Fruit fly (Drosophila melanogaster) whole organism, embryonic: ENCODE data around the gene CG32816.

ENCODE experiments used
- ATbp ChIP-seq: fragments of 200-800 bp; sonication (Bioruptor generic); optimal IDR thresholded peaks from 2 replicates; lab custom pipeline; 2017; ENCODE audit warnings: missing biosample characterization, mild to moderate bottlenecking, missing genetic modification characterization, missing genetic modification reagents
- Adf1 ChIP-seq: fragments of 200-800 bp; sonication (Bioruptor generic); IDR thresholded peaks from 2 replicates; pipeline ENCODE4 v1.3.6; 2022; ENCODE audit warnings: missing biosample characterization, missing genetic modification characterization
- Aef1 ChIP-seq: fragments of 200-800 bp; sonication (Bioruptor generic); IDR thresholded peaks from 3 replicates; pipeline ENCODE4 v1.3.6; 2022; ENCODE audit warnings: missing biosample characterization, missing genetic modification characterization
- BEAF-32 ChIP-seq: fragments of 200-800 bp; sonication (Bioruptor generic); optimal IDR thresholded peaks from 3 replicates; lab custom pipeline; 2017; ENCODE audit warnings: missing biosample characterization, missing genetic modification characterization, mild to moderate bottlenecking, moderate library complexity, missing genetic modification reagents
- CG10366 ChIP-seq: fragments of 200-800 bp; sonication (Bioruptor generic); IDR thresholded peaks from 2 replicates; pipeline ENCODE4 v1.3.6; 2022; ENCODE audit warnings: missing biosample characterization, missing genetic modification characterization
- CG10543 ChIP-seq: fragments of 200-800 bp; sonication (Bioruptor generic); optimal IDR thresholded peaks from 3 replicates; lab custom pipeline; 2017; ENCODE audit warnings: missing biosample characterization, mild to moderate bottlenecking, missing genetic modification characterization, moderate library complexity
- CG16815 ChIP-seq: fragments of 200-800 bp; sonication (Bioruptor generic); optimal IDR thresholded peaks from 3 replicates; lab custom pipeline; 2017; ENCODE audit warnings: missing biosample characterization, mild to moderate bottlenecking, missing genetic modification characterization
- CG17829 ChIP-seq: fragments of 200-800 bp; optimal IDR thresholded peaks from 2 replicates; lab custom pipeline; 2019; ENCODE audit warnings: missing biosample characterization, mild to moderate bottlenecking, missing genetic modification characterization, moderate library complexity
- CG2116 ChIP-seq: fragments of 200-800 bp; sonication (Bioruptor generic); optimal IDR thresholded peaks from 3 replicates; lab custom pipeline; 2018; ENCODE audit warnings: missing biosample characterization, mild to moderate bottlenecking, missing genetic modification characterization
- CG2202 ChIP-seq: fragments of 200-800 bp; sonication (Bioruptor generic); optimal IDR thresholded peaks from 2 replicates; lab custom pipeline; 2018; ENCODE audit warnings: missing biosample characterization, mild to moderate bottlenecking, missing genetic modification characterization
- CG30431 ChIP-seq: fragments of 200-800 bp; sonication (Bioruptor generic); optimal IDR thresholded peaks from 2 replicates; lab custom pipeline; 2017; ENCODE audit warnings: missing biosample characterization, missing genetic modification characterization
- CG32772 ChIP-seq: fragments of 200-800 bp; sonication (Bioruptor generic); IDR thresholded peaks from 2 replicates; pipeline ENCODE4 v1.3.6; 2022; ENCODE audit warnings: missing biosample characterization, missing genetic modification characterization
- CG3407 ChIP-seq: fragments of 200-800 bp; sonication (Bioruptor generic); optimal IDR thresholded peaks from 2 replicates; lab custom pipeline; 2018; ENCODE audit warnings: missing biosample characterization, mild to moderate bottlenecking, missing genetic modification characterization
- CG4282 ChIP-seq: fragments of 200-800 bp; sonication (Bioruptor generic); optimal IDR thresholded peaks from 2 replicates; lab custom pipeline; 2016; ENCODE audit warnings: missing biosample characterization, missing genetic modification characterization
- CG4820 ChIP-seq: fragments of 200-800 bp; sonication (Bioruptor generic); optimal IDR thresholded peaks from 3 replicates; lab custom pipeline; 2016; ENCODE audit warnings: missing biosample characterization, missing genetic modification characterization
- CG6791 ChIP-seq: fragments of 200-800 bp; sonication (Bioruptor generic); IDR thresholded peaks from 3 replicates; pipeline ENCODE4 v1.3.6; 2022; ENCODE audit warnings: missing biosample characterization, missing genetic modification characterization; ENCODE audit not compliant: partially characterized antibody
- CG7556 ChIP-seq: fragments of 200-800 bp; sonication (Bioruptor generic); optimal IDR thresholded peaks from 2 replicates; lab custom pipeline; 2017; ENCODE audit warnings: missing biosample characterization, mild to moderate bottlenecking, missing genetic modification characterization
- D19A ChIP-seq: fragments of 200-800 bp; optimal IDR thresholded peaks from 3 replicates; lab custom pipeline; 2019; ENCODE audit warnings: missing biosample characterization, mild to moderate bottlenecking, missing genetic modification characterization, moderate library complexity
- Doc2 ChIP-seq: fragments of 200-800 bp; sonication (Bioruptor generic); IDR thresholded peaks from 2 replicates; pipeline ENCODE4 v1.3.6; 2022; ENCODE audit warnings: missing biosample characterization, missing genetic modification characterization
- Hmr ChIP-seq: fragments of 200-800 bp; sonication (Bioruptor generic); optimal IDR thresholded peaks from 3 replicates; lab custom pipeline; 2017; ENCODE audit warnings: mild to moderate bottlenecking, missing biosample characterization, missing genetic modification reagents, missing genetic modification characterization
- Mad ChIP-seq: fragments of 200-800 bp; sonication (Bioruptor generic); optimal IDR thresholded peaks from 2 replicates; lab custom pipeline; 2016; ENCODE audit warnings: missing biosample characterization, missing genetic modification characterization
- Ptx1 ChIP-seq: fragments of 200-800 bp; sonication (Bioruptor generic); IDR thresholded peaks from 2 replicates; pipeline ENCODE4 v1.3.6; 2022; ENCODE audit warnings: missing biosample characterization, missing genetic modification characterization
- Rx ChIP-seq: fragments of 200-800 bp; sonication (Bioruptor generic); IDR thresholded peaks from 2 replicates; pipeline ENCODE4 v1.3.6; 2022; ENCODE audit warnings: missing biosample characterization, missing genetic modification characterization
- Taf1 ChIP-seq: fragments of 200-800 bp; sonication (Bioruptor generic); IDR thresholded peaks from 2 replicates; pipeline ENCODE4 v1.3.6; 2022; ENCODE audit warnings: missing biosample characterization, missing genetic modification characterization
- al ChIP-seq: fragments of 200-800 bp; sonication (Bioruptor generic); IDR thresholded peaks from 2 replicates; pipeline ENCODE4 v1.3.6; 2022; ENCODE audit warnings: missing biosample characterization, missing genetic modification characterization
- amos ChIP-seq: fragments of 200-800 bp; sonication (Bioruptor generic); IDR thresholded peaks from 2 replicates; pipeline ENCODE4 v1.3.6; 2022; ENCODE audit warnings: missing biosample characterization, missing genetic modification characterization; ENCODE audit not compliant: partially characterized antibody
- az2 ChIP-seq: fragments of 200-800 bp; sonication (Bioruptor generic); optimal IDR thresholded peaks from 3 replicates; lab custom pipeline; 2016; ENCODE audit warnings: missing biosample characterization, missing genetic modification characterization
- br ChIP-seq: fragments of >200 bp; optimal IDR thresholded peaks from 2 replicates; lab custom pipeline; 2017
- ci ChIP-seq: fragments of 200-800 bp; sonication (Bioruptor generic); IDR thresholded peaks from 3 replicates; pipeline ENCODE4 v1.3.6; 2022; ENCODE audit warnings: missing biosample characterization, missing genetic modification characterization
- crol ChIP-seq: fragments of 200-800 bp; sonication (Bioruptor generic); IDR thresholded peaks from 2 replicates; pipeline ENCODE4 v1.3.6; 2022; ENCODE audit warnings: missing biosample characterization, missing genetic modification characterization
- dm ChIP-seq: fragments of 200-800 bp; sonication (Bioruptor generic); optimal IDR thresholded peaks from 3 replicates; lab custom pipeline; 2016; ENCODE audit warnings: missing biosample characterization, missing genetic modification characterization
- dmrt11E ChIP-seq: fragments of 200-800 bp; sonication (Bioruptor generic); optimal IDR thresholded peaks from 3 replicates; lab custom pipeline; 2018; ENCODE audit warnings: missing biosample characterization, mild to moderate bottlenecking, missing genetic modification characterization, moderate library complexity
- dysf ChIP-seq: fragments of 200-800 bp; sonication (Bioruptor generic); IDR thresholded peaks from 3 replicates; pipeline ENCODE4 v1.3.6; 2022; ENCODE audit warnings: missing biosample characterization, missing genetic modification characterization
- eve ChIP-seq, 2 experiments: fragments of >200 bp; optimal IDR thresholded peaks; 2 replicates each; lab custom pipeline; 2017; ENCODE audit warnings: missing biosample characterization in 2 of 2, missing genetic modification characterization in 2 of 2
- eyg ChIP-seq: fragments of 200-800 bp; sonication (Bioruptor generic); optimal IDR thresholded peaks from 3 replicates; lab custom pipeline; 2016; ENCODE audit warnings: missing biosample characterization, missing genetic modification characterization
- ftz-f1 ChIP-seq: fragments of 200-800 bp; sonication (Bioruptor generic); optimal IDR thresholded peaks from 2 replicates; lab custom pipeline; 2016; ENCODE audit warnings: missing biosample characterization, missing genetic modification characterization
- grn ChIP-seq: fragments of 200-800 bp; sonication (Bioruptor generic); optimal IDR thresholded peaks from 3 replicates; lab custom pipeline; 2017; ENCODE audit warnings: missing biosample characterization, missing genetic modification characterization
- gro ChIP-seq: fragments of 200-800 bp; sonication (Bioruptor generic); optimal IDR thresholded peaks from 2 replicates; lab custom pipeline; 2016; ENCODE audit warnings: missing biosample characterization, missing genetic modification characterization
- her ChIP-seq: fragments of 200-800 bp; sonication (Bioruptor generic); optimal IDR thresholded peaks from 2 replicates; lab custom pipeline; 2016; ENCODE audit warnings: missing biosample characterization, missing genetic modification characterization
- inv ChIP-seq: fragments of 200-800 bp; sonication (Bioruptor generic); IDR thresholded peaks from 2 replicates; pipeline ENCODE4 v1.3.6; 2022; ENCODE audit warnings: missing biosample characterization, missing genetic modification characterization; ENCODE audit not compliant: partially characterized antibody
- lov ChIP-seq, 2 experiments: fragments of 200-800 bp in 1 of 2; fragments of >200 bp in 1 of 2; sonication (Bioruptor generic) in 1 of 2; IDR thresholded peaks in 1 of 2; optimal IDR thresholded peaks in 1 of 2; 2 replicates in 1 of 2; 3 replicates in 1 of 2; pipeline versions ENCODE4 v1.3.6 to Lab custom; 2017 to 2022; ENCODE audit warnings: missing biosample characterization in 1 of 2, missing genetic modification characterization in 1 of 2
- luna ChIP-seq: fragments of 200-800 bp; sonication (Bioruptor generic); optimal IDR thresholded peaks from 2 replicates; lab custom pipeline; 2016; ENCODE audit warnings: missing biosample characterization, missing genetic modification characterization
- mld ChIP-seq: fragments of 200-800 bp; sonication (Bioruptor generic); IDR thresholded peaks from 3 replicates; pipeline ENCODE4 v1.3.6; 2022; ENCODE audit warnings: missing biosample characterization, missing genetic modification characterization; ENCODE audit not compliant: partially characterized antibody
- nmo ChIP-seq: fragments of 200-800 bp; sonication (Bioruptor generic); optimal IDR thresholded peaks from 2 replicates; lab custom pipeline; 2018; ENCODE audit warnings: missing biosample characterization, mild to moderate bottlenecking, missing genetic modification characterization, moderate library complexity
- otp ChIP-seq: fragments of 200-800 bp; sonication (Bioruptor generic); IDR thresholded peaks from 3 replicates; pipeline ENCODE4, ENCODE4 v1.3.6; 2022; ENCODE audit warnings: missing biosample characterization, missing genetic modification characterization
- sc ChIP-seq, 3 experiments: fragments of >200 bp in 2 of 3; fragments of 200-800 bp in 1 of 3; sonication (Bioruptor generic) in 1 of 3; optimal IDR thresholded peaks; 2 replicates in 2 of 3; 3 replicates in 1 of 3; lab custom pipeline; 2017; ENCODE audit warnings: mild to moderate bottlenecking in 1 of 3, missing biosample characterization in 1 of 3, missing genetic modification characterization in 1 of 3, missing genetic modification reagents in 1 of 3
- stc ChIP-seq: fragments of 200-800 bp; sonication (Bioruptor generic); IDR thresholded peaks from 2 replicates; pipeline ENCODE4 v1.3.6; 2022; ENCODE audit warnings: missing biosample characterization, missing genetic modification characterization
- unpg ChIP-seq: fragments of 200-800 bp; sonication (Bioruptor generic); optimal IDR thresholded peaks from 3 replicates; lab custom pipeline; 2018; ENCODE audit warnings: missing biosample characterization, mild to moderate bottlenecking, missing genetic modification characterization, moderate library complexity
- wor ChIP-seq: fragments of 200-800 bp; sonication (Bioruptor generic); IDR thresholded peaks from 2 replicates; pipeline ENCODE4 v1.3.6; 2022; ENCODE audit warnings: missing biosample characterization, missing genetic modification characterization

Gene CG32816

DNA sequence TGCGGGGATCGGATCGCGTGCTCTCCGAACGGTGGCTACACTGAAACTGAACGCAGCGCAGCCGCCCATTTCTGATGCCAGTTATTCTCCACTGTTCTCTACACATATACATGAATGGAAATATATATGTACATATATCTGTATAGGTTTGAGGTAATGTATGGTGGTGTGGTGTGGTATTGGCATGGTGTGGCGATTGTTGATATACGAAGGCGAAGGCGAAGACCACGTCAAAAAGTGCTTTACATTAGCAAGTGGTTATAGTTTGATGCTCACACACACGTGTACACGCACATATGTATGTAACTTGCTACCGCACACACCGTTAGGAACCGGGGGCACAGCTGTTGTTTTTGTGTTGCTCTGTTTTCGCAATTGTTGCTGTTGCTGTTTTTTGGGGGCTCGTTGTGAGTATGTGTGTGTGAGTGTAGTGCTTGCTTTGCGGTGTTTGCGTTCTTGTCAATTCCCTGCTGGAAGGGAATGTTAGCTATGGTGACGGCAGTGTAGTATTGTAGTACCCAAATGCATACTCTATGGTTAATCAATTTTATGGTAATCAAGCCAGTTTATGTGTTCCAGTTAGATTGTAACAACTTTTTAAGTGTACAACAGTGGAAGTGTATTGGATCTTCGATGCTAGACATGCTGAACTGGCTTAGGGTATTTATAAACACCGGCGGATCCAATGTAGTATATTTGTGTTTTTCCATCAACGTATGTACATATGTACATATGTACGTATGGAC lies 23.1 kb upstream of the CG32816 start, which contains the start of gene CG17896 (continued):
- peak; percentile 92 for TF ChIP-seq Doc2 (GFP tag; lab: Robert Waterston, UW)
- peak; percentile 96 for TF ChIP-seq nmo
- TF ChIP-seq dmrt11E (tag; lab: Kevin White, UChicago): peak; percentile 72
- no peak for TF ChIP-seq crol (GFP tag; lab: Robert Waterston, UW)
- peak; percentile 85 for TF ChIP-seq CG10543 (GFP tag; lab: Kevin White, UChicago)
- TF ChIP-seq grn: peak; percentile 77
- TF ChIP-seq eve (GFP tag; optimal IDR thresholded peaks at IDR 0.05; lab: Kevin White, UChicago): no peak
- TF ChIP-seq stc (GFP tag; lab: Robert Waterston, UW): peak; percentile 96
- TF ChIP-seq ftz-f1 (GFP tag; lab: Kevin White, UChicago): peak; percentile 19
- no peak for TF ChIP-seq sc (optimal IDR thresholded peaks at IDR 0.05; lab: Kevin White, UChicago)
- TF ChIP-seq sc (GFP tag; optimal IDR thresholded peaks at IDR 0.05; lab: Kevin White, UChicago): peak; percentile 79
- TF ChIP-seq mld (GFP tag; lab: Robert Waterston, UW): no peak
- TF ChIP-seq CG3407 (GFP tag; lab: Kevin White, UChicago): peak; percentile 87
- TF ChIP-seq CG30431 (GFP tag; lab: Kevin White, UChicago): peak; percentile 95
- TF ChIP-seq CG2116: peak; percentile 75
- peak; percentile 99 for TF ChIP-seq dysf
- peak; percentile 99 for TF ChIP-seq gro (GFP tag; lab: Kevin White, UChicago)
- TF ChIP-seq unpg (GFP tag; lab: Kevin White, UChicago): peak; percentile 97
- TF ChIP-seq amos (GFP tag; lab: Robert Waterston, UW): no peak
- TF ChIP-seq CG32772: peak; percentile 98
- TF ChIP-seq CG4820 (GFP tag; lab: Kevin White, UChicago): peak; percentile 94
- peak; percentile 90 for TF ChIP-seq wor (GFP tag; lab: Robert Waterston, UW)
- TF ChIP-seq Ptx1: peak; percentile 98
- no peak for TF ChIP-seq inv (GFP tag; lab: Robert Waterston, UW)
- TF ChIP-seq ATbp (GFP tag; lab: Kevin White, UChicago): peak; percentile 95
- peak; percentile 97 for TF ChIP-seq Rx
- peak; percentile 96 for TF ChIP-seq CG4282
- TF ChIP-seq Aef1 (GFP tag; lab: Robert Waterston, UW): peak; percentile 99
- TF ChIP-seq ci: peak; percentile 97
- peak; percentile 99 for TF ChIP-seq D19A (tag; lab: Kevin White, UChicago)
- no peak for TF ChIP-seq lov (optimal IDR thresholded peaks at IDR 0.05; lab: Kevin White, UChicago)
- TF ChIP-seq lov (GFP tag; IDR thresholded peaks at IDR 0.05; lab: Robert Waterston, UW): peak; percentile 92
- peak; percentile 79 for TF ChIP-seq CG2202 (tag; lab: Kevin White, UChicago)
- TF ChIP-seq CG16815 (GFP tag; lab: Kevin White, UChicago): peak; percentile 96
- TF ChIP-seq Hmr (GFP tag; lab: Kevin White, UChicago): peak; percentile 99
- TF ChIP-seq CG17829 (tag; lab: Kevin White, UChicago): peak; percentile 94
- peak; percentile 98 for TF ChIP-seq her
- TF ChIP-seq al (GFP tag; lab: Robert Waterston, UW): peak; percentile 99
- peak; percentile 96 for TF ChIP-seq dm (GFP tag; lab: Kevin White, UChicago)
- peak; percentile 96 for TF ChIP-seq otp (GFP tag; lab: Robert Waterston, UW)
- no peak for TF ChIP-seq CG6791 (GFP tag; lab: Robert Waterston, UW)
- peak; percentile 99 for TF ChIP-seq Taf1 (GFP tag; lab: Robert Waterston, UW)
- TF ChIP-seq luna (GFP tag; lab: Kevin White, UChicago): peak; percentile 98
- peak; percentile 94 for TF ChIP-seq az2
- no peak for TF ChIP-seq br (lab: Kevin White, UChicago)
- peak; percentile 20 for TF ChIP-seq BEAF-32 (GFP tag; lab: Kevin White, UChicago)
- peak; percentile 97 for TF ChIP-seq Mad (GFP tag; lab: Kevin White, UChicago)
- TF ChIP-seq CG7556 (GFP tag; lab: Kevin White, UChicago): peak; percentile 96
- peak; percentile 98 for TF ChIP-seq CG10366 (GFP tag; lab: Robert Waterston, UW)
- TF ChIP-seq eyg: peak; percentile 97
- peak; percentile 88 for TF ChIP-seq Adf1 (GFP tag; lab: Robert Waterston, UW)
